Fruit fly (Drosophila melanogaster) whole organism, wandering third instar larva: ENCODE results near the gene loj.

Experiments used
- CG32264 ChIP-seq: fragments of 200-800 bp; sonication (Bioruptor generic); optimal IDR thresholded peaks from 2 replicates; lab custom pipeline; 2016; ENCODE audit warnings: missing biosample characterization, missing genetic modification characterization
- HLH106 ChIP-seq: fragments of 200-800 bp; optimal IDR thresholded peaks from 3 replicates; lab custom pipeline; 2019; ENCODE audit warnings: missing biosample characterization, mild to moderate bottlenecking, missing genetic modification characterization, moderate library complexity
- Hnf4 ChIP-seq: fragments of 200-800 bp; sonication (Bioruptor generic); optimal IDR thresholded peaks from 2 replicates; lab custom pipeline; 2016; ENCODE audit warnings: missing biosample characterization, mild to moderate bottlenecking, missing genetic modification characterization
- br ChIP-seq: fragments of 200-800 bp; sonication (Bioruptor generic); optimal IDR thresholded peaks from 2 replicates; lab custom pipeline; 2016; ENCODE audit warnings: missing biosample characterization, missing genetic modification characterization
- ey ChIP-seq: fragments of 200-800 bp; sonication (Bioruptor generic); optimal IDR thresholded peaks from 2 replicates; lab custom pipeline; 2016; ENCODE audit warnings: missing biosample characterization, missing genetic modification characterization
- psq ChIP-seq: fragments of 200-800 bp; sonication (Bioruptor generic); optimal IDR thresholded peaks from 3 replicates; lab custom pipeline; 2017; ENCODE audit warnings: missing biosample characterization, mild to moderate bottlenecking, missing genetic modification characterization, moderate library complexity
- rgr ChIP-seq: fragments of 200-800 bp; sonication (Bioruptor generic); optimal IDR thresholded peaks from 3 replicates; lab custom pipeline; 2016; ENCODE audit warnings: missing biosample characterization, mild to moderate bottlenecking, missing genetic modification characterization
- usp ChIP-seq: fragments of >200 bp; optimal IDR thresholded peaks from 2 replicates; lab custom pipeline; 2017; ENCODE audit warnings: missing biosample characterization, missing genetic modification characterization

DNA sequence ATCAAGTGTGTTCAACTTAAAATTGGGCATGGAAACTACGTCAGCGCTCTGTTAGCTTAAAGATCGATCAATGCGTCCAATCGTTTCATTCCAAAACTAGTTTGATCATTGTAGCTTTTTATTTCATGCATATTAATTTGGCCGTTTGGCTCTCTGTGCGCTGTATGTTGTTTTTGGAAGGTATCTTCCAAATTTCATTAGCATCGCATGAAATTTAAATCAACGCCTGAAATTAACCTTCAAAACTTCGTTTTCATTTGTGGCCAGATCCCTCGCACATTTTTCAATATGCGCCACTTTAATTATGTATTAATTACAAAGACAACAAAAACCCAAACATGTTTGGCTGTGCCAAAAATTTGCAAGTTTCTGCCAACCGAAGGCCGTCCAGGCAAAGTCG is 43.8 kb downstream of the loj start:
- TF ChIP-seq usp (no peak), ey (GFP tag; lab: Kevin White, UChicago) (no peak), rgr (GFP tag; lab: Kevin White, UChicago) (no peak), psq (no peak), HLH106 (tag; lab: Kevin White, UChicago) (no peak), Hnf4 (no peak), CG32264 (GFP tag; lab: Kevin White, UChicago) (no peak), br (GFP tag; lab: Kevin White, UChicago) (no peak)
